Fruit fly (Drosophila melanogaster): ENCODE data around the gene CG14050.

CG14050 gene

DNA sequence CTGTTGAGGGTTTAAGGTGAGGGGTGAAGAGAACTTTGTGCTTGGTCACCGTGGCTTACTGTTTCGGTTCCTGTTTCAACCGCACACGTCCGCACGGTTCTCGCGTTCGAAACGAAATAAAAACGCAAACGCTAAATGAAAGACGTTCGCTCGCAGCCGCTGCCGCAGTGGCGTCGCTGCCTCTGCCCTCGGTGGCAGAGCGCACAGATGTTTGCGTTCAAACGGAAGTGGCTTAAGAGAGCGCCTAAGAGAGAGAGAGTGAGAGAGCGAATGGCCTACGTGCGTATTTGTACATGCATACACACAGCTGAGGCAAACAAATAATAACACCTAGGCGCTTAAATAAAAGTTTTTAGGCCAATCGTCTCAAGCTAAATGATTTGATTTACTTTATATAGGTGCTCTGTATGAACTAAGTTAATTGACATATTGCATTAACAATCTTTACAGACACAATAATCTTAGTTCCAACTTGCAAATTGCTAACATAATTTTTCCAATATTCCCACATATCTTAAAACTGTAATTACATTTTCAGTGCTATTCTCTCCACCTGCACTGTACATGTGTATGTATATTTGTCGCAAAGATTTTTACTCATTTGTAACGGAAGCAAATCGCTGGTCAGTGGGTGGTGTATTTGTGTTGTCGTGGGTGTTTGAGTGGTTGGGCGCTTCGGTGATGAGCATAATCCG, 32.6 kb downstream of the CG14050 start, which contains the start of gene CG2865 (continued):
- TF ChIP-seq pan (optimal IDR thresholded peaks at IDR 0.05) = no peak
- TF ChIP-seq pan (GFP tag; optimal IDR thresholded peaks at IDR 0.05 in 1 of 2, IDR thresholded peaks at IDR 0.05 in 1 of 2) = peak in 1 of 2 experiments; percentile 88
- peak; percentile 70 for TF ChIP-seq CG8765 (GFP tag; IDR thresholded peaks at IDR 0.05)
- peak; percentile 92 for TF ChIP-seq Hr3 (GFP tag; optimal IDR thresholded peaks at IDR 0.05)
- peak; percentile 73 for TF ChIP-seq CG10366 (GFP tag; IDR thresholded peaks at IDR 0.05)
- TF ChIP-seq nerfin-1 (tag; optimal IDR thresholded peaks at IDR 0.05) = peak; percentile 96
- peak; percentile 94 for TF ChIP-seq ATbp (GFP tag; optimal IDR thresholded peaks at IDR 0.05)
- peak; percentile 94 for TF ChIP-seq gsb-n (tag; optimal IDR thresholded peaks at IDR 0.05)
- peak; percentile 96 for TF ChIP-seq grau (tag; optimal IDR thresholded peaks at IDR 0.05)
- TF ChIP-seq usp (GFP tag; optimal IDR thresholded peaks at IDR 0.05) = no peak
- TF ChIP-seq crol (GFP tag; IDR thresholded peaks at IDR 0.05) = peak; percentile 94
- peak; percentile 97 for TF ChIP-seq CG7556 (GFP tag; optimal IDR thresholded peaks at IDR 0.05)
- TF ChIP-seq CG11398 (GFP tag; optimal IDR thresholded peaks at IDR 0.05) = peak; percentile 89
- TF ChIP-seq cas (GFP tag; IDR thresholded peaks at IDR 0.05) = peak; percentile 74
- peak; percentile 91 for TF ChIP-seq CG6689 (GFP tag; IDR thresholded peaks at IDR 0.05)
- peak; percentile 73 for TF ChIP-seq wor (GFP tag; IDR thresholded peaks at IDR 0.05)
- TF ChIP-seq CG12219 (GFP tag; optimal IDR thresholded peaks at IDR 0.05) = peak; percentile 95
- TF ChIP-seq CG8359 (GFP tag; optimal IDR thresholded peaks at IDR 0.05; ENCODE audit: borderline replicate concordance) = peak; percentile 84
- peak; percentile 91 for TF ChIP-seq CG32532 (GFP tag; IDR thresholded peaks at IDR 0.05)
- peak; percentile 88 for TF ChIP-seq CG11723 (GFP tag; optimal IDR thresholded peaks at IDR 0.05)
- TF ChIP-seq B-H1 (GFP tag; IDR thresholded peaks at IDR 0.05) = peak; percentile 69
- no peak for TF ChIP-seq prd (optimal IDR thresholded peaks at IDR 0.05)
- peak; percentile 90 for TF ChIP-seq prd (GFP tag; IDR thresholded peaks at IDR 0.05)
- TF ChIP-seq zen2 (GFP tag; IDR thresholded peaks at IDR 0.05; ENCODE audit: partially characterized antibody) = no peak; the same call in 2 of the 3 replicates
- peak; percentile 92 for TF ChIP-seq pum (GFP tag; optimal IDR thresholded peaks at IDR 0.05)
- TF ChIP-seq CG31441 (GFP tag; IDR thresholded peaks at IDR 0.05) = peak; percentile 96
- no peak for TF ChIP-seq sc (optimal IDR thresholded peaks at IDR 0.05)
- TF ChIP-seq sc (GFP tag; optimal IDR thresholded peaks at IDR 0.05) = peak; percentile 87
- no peak for TF ChIP-seq mld (GFP tag; IDR thresholded peaks at IDR 0.05; ENCODE audit: partially characterized antibody)
- peak; percentile 88 for TF ChIP-seq CG14014 (GFP tag; IDR thresholded peaks at IDR 0.05)
- TF ChIP-seq CG3726 (GFP tag; IDR thresholded peaks at IDR 0.05) = 0 out of 3 replicates have a peak, but pooled peaks have one; percentile 63
- TF ChIP-seq CG13296 (GFP tag; optimal IDR thresholded peaks at IDR 0.05) = peak; percentile 98
- TF ChIP-seq CG7372 (GFP tag; IDR thresholded peaks at IDR 0.05) = peak; percentile 88
- no peak for TF ChIP-seq br (optimal IDR thresholded peaks at IDR 0.05)
- TF ChIP-seq CG2889 (GFP tag; IDR thresholded peaks at IDR 0.05) = peak; percentile 77; the same call in 2 of the 3 replicates
- peak; percentile 6 for TF ChIP-seq pzg (GFP tag; optimal IDR thresholded peaks at IDR 0.05)
- peak; percentile 91 for TF ChIP-seq Xbp1 (GFP tag; optimal IDR thresholded peaks at IDR 0.05)
- peak; percentile 6 for TF ChIP-seq gfzf (GFP tag; optimal IDR thresholded peaks at IDR 0.05)
- peak; percentile 93 for TF ChIP-seq CG11695 (GFP tag; IDR thresholded peaks at IDR 0.05)
- no peak; the same call in 1 of the 2 replicates for TF ChIP-seq Scr (GFP tag; IDR thresholded peaks at IDR 0.05; ENCODE audit: partially characterized antibody)
- peak; percentile 63 for TF ChIP-seq NFAT (GFP tag; IDR thresholded peaks at IDR 0.05)
- TF ChIP-seq Sox100B (GFP tag; optimal IDR thresholded peaks at IDR 0.05) = peak; percentile 96
- peak; percentile 86 for TF ChIP-seq CG31365 (tag; optimal IDR thresholded peaks at IDR 0.05)
- peak; percentile 57 for TF ChIP-seq CG9876 (GFP tag; optimal IDR thresholded peaks at IDR 0.05)
- peak; percentile 89 for TF ChIP-seq sob (GFP tag; IDR thresholded peaks at IDR 0.05)
- no peak for TF ChIP-seq HLH4C (GFP tag; IDR thresholded peaks at IDR 0.05; ENCODE audit: partially characterized antibody)
- TF ChIP-seq NK7.1 (GFP tag; optimal IDR thresholded peaks at IDR 0.05) = peak; percentile 90
- peak; percentile 89 for TF ChIP-seq kah (GFP tag; optimal IDR thresholded peaks at IDR 0.05)
- peak; percentile 77 for TF ChIP-seq CG7357 (GFP tag; IDR thresholded peaks at IDR 0.05)
- peak; percentile 94 for TF ChIP-seq CG17359 (tag; optimal IDR thresholded peaks at IDR 0.05)
- TF ChIP-seq CG18262 (tag; optimal IDR thresholded peaks at IDR 0.05) = peak; percentile 95
